1 fruit fly cellular context compared by ENCODE assay signal in the genomic region with DNA sequence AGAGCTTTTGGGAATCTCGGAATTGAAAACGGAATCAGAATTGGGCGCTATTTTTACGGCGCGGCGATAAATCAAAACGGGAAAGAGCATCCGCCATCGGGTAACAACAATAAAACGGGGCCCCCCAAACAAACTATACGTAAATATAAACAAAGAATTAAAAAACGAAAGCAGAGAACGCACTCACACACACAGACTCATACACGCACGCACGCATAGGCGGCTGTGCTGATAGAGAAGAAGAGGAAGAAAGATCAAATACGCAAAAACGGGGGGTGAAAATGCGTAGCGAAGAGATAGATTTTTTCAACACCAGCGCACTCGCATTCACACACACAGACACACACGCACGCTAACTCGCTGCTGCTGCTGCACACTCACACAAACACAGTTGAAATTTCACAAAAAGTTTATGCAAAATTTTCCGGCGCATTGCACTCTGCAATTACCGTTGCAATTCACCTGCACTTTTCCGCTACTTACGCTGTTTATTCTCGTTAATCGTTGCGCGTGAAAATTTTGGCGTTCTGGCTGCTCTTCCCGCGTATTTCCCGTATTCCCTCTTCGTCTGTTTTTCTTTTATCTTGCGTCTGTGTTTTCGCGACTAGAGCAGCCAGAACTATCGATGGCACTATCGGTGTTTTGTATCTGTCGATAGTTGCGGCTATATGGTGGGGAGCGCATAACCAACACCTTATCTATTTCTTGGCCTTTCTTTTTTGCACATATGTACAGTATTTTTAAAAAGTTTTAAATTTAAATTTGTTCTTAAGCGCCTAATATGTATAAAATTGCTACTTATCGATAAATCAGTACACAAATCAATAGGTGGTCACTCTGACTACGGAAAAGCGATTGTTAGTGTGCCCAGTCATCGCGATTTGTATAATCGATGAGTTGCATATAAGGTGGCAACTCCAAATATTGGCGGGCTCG.
A peak's percentile ranks its signal among the peaks of the same experiment; 100 is the strongest.
TF ChIP-seq lines count a peak whose summit lies in the region.

CG31122 (minus strand) TSS at position 596 of the 936 bp plus-strand sequence.

TF ChIP-seq in whole organism, embryonic, 481 proteins besides CTCF, POLR2A, EP300 and RAD21 (continued from another document and continues in another):
- TF ChIP-seq CG17186 (GFP tag; optimal IDR thresholded peaks at IDR 0.05; lab: Kevin White, UChicago) (peak; percentile 79), CG8388 (GFP tag; optimal IDR thresholded peaks at IDR 0.05; lab: Kevin White, UChicago) (peak; percentile 19), wdn (GFP tag; IDR thresholded peaks at IDR 0.05; lab: Robert Waterston, UW) (no peak; the same call in 1 of the 2 replicates), Hsf (GFP tag; optimal IDR thresholded peaks at IDR 0.05; lab: Kevin White, UChicago) (peak; percentile 56), Lpt (GFP tag; optimal IDR thresholded peaks at IDR 0.05; lab: Kevin White, UChicago) (peak; percentile 39), Sox100B (GFP tag; optimal IDR thresholded peaks at IDR 0.05; lab: Kevin White, UChicago) (no peak), B-H1 (GFP tag; IDR thresholded peaks at IDR 0.05; lab: Robert Waterston, UW) (no peak), lbe (GFP tag; optimal IDR thresholded peaks at IDR 0.05; lab: Kevin White, UChicago) (peak; percentile 31), aop (GFP tag; IDR thresholded peaks at IDR 0.05; lab: Robert Waterston, UW) (no peak), B-H2 (GFP tag; optimal IDR thresholded peaks at IDR 0.05; lab: Kevin White, UChicago) (peak; percentile 47), fd64A (GFP tag; optimal IDR thresholded peaks at IDR 0.05; lab: Kevin White, UChicago) (peak; percentile 33), cas (GFP tag; IDR thresholded peaks at IDR 0.05; lab: Robert Waterston, UW) (no peak), cwo (GFP tag; optimal IDR thresholded peaks at IDR 0.05; lab: Kevin White, UChicago) (peak; percentile 5), pros (GFP tag; optimal IDR thresholded peaks at IDR 0.05; lab: Kevin White, UChicago) (no peak), run (tag; optimal IDR thresholded peaks at IDR 0.05; lab: Kevin White, UChicago) (no peak), Atf-2 (GFP tag; optimal IDR thresholded peaks at IDR 0.05; lab: Kevin White, UChicago) (peak; percentile 4), CG5180 (GFP tag; optimal IDR thresholded peaks at IDR 0.05; lab: Kevin White, UChicago) (no peak), Mad (GFP tag; optimal IDR thresholded peaks at IDR 0.05; lab: Kevin White, UChicago) (peak; percentile 46), CG8290 (GFP tag; optimal IDR thresholded peaks at IDR 0.05; lab: Kevin White, UChicago) (no peak), CG8290 (tag; optimal IDR thresholded peaks at IDR 0.05; lab: Kevin White, UChicago) (no peak), nerfin-1 (tag; optimal IDR thresholded peaks at IDR 0.05; lab: Kevin White, UChicago) (peak; percentile 47), Myb (GFP tag; optimal IDR thresholded peaks at IDR 0.05; lab: Kevin White, UChicago) (peak; percentile 46), ken (GFP tag; IDR thresholded peaks at IDR 0.05; lab: Robert Waterston, UW) (no peak), Six4 (GFP tag; optimal IDR thresholded peaks at IDR 0.05; lab: Kevin White, UChicago) (peak; percentile 34), Oli (tag; optimal IDR thresholded peaks at IDR 0.05; lab: Kevin White, UChicago) (no peak), crc (GFP tag; optimal IDR thresholded peaks at IDR 0.05; lab: Kevin White, UChicago) (peak; percentile 14), stc (GFP tag; IDR thresholded peaks at IDR 0.05; lab: Robert Waterston, UW) (no peak), mld (GFP tag; IDR thresholded peaks at IDR 0.05; lab: Robert Waterston, UW; ENCODE audit: partially characterized antibody) (peak; percentile 74), Hr51 (GFP tag; optimal IDR thresholded peaks at IDR 0.05; lab: Kevin White, UChicago) (peak in 1 of 2 experiments; percentile 62), CG8765 (GFP tag; IDR thresholded peaks at IDR 0.05; lab: Robert Waterston, UW) (0 out of 2 replicates have a peak, but pooled peaks have one; percentile 19), zfh1 (GFP tag; IDR thresholded peaks at IDR 0.05; lab: Robert Waterston, UW) (0 out of 3 replicates have a peak, but pooled peaks have one; percentile 12), CG11398 (GFP tag; optimal IDR thresholded peaks at IDR 0.05; lab: Kevin White, UChicago) (peak; percentile 28), D (optimal IDR thresholded peaks at IDR 0.05; lab: Kevin White, UChicago) (peak; percentile 89), D (GFP tag; optimal IDR thresholded peaks at IDR 0.05; lab: Kevin White, UChicago) (no peak), jumu (GFP tag; optimal IDR thresholded peaks at IDR 0.05; lab: Kevin White, UChicago) (peak; percentile 52), gem (tag; optimal IDR thresholded peaks at IDR 0.05; lab: Kevin White, UChicago) (peak; percentile 60), gsb-n (tag; optimal IDR thresholded peaks at IDR 0.05; lab: Kevin White, UChicago) (no peak), tio (GFP tag; optimal IDR thresholded peaks at IDR 0.05; lab: Kevin White, UChicago) (no peak), CG12769 (tag; optimal IDR thresholded peaks at IDR 0.05; lab: Kevin White, UChicago) (peak; percentile 36), GATAe (GFP tag; conservative IDR thresholded peaks at IDR 0.05; lab: Robert Waterston, UW) (no peak), Trl (optimal IDR thresholded peaks at IDR 0.05; lab: Kevin White, UChicago) (peak in 1 of 2 experiments; percentile 48), Trl (GFP tag; optimal IDR thresholded peaks at IDR 0.05; lab: Kevin White, UChicago) (peak; percentile 62), CG6654 (GFP tag; optimal IDR thresholded peaks at IDR 0.05; lab: Kevin White, UChicago) (no peak), Dbx (GFP tag; IDR thresholded peaks at IDR 0.05; lab: Robert Waterston, UW) (no peak), D19B (GFP tag; optimal IDR thresholded peaks at IDR 0.05; lab: Kevin White, UChicago) (peak; percentile 7), CG1832 (GFP tag; optimal IDR thresholded peaks at IDR 0.05; lab: Kevin White, UChicago) (no peak), esg (GFP tag; conservative IDR thresholded peaks at IDR 0.05; lab: Robert Waterston, UW) (no peak; the same call in 1 of the 2 replicates), cg (GFP tag; optimal IDR thresholded peaks at IDR 0.05; lab: Kevin White, UChicago) (peak; percentile 99), CG10543 (GFP tag; optimal IDR thresholded peaks at IDR 0.05; lab: Kevin White, UChicago) (peak; percentile 83), CG4328 (GFP tag; optimal IDR thresholded peaks at IDR 0.05; lab: Kevin White, UChicago) (no peak), CG18262 (tag; optimal IDR thresholded peaks at IDR 0.05; lab: Kevin White, UChicago) (no peak), CG9797 (GFP tag; optimal IDR thresholded peaks at IDR 0.05; lab: Kevin White, UChicago) (peak; percentile 91), Dll (GFP tag; IDR thresholded peaks at IDR 0.05; lab: Robert Waterston, UW; ENCODE audit: partially characterized antibody) (peak; percentile 99), Dad (GFP tag; optimal IDR thresholded peaks at IDR 0.05; lab: Kevin White, UChicago) (peak; percentile 72), Aef1 (GFP tag; IDR thresholded peaks at IDR 0.05; lab: Robert Waterston, UW) (no peak), fru (optimal IDR thresholded peaks at IDR 0.05; lab: Kevin White, UChicago) (no peak), psq (GFP tag; optimal IDR thresholded peaks at IDR 0.05; lab: Kevin White, UChicago) (peak; percentile 89), Abd-B (GFP tag; optimal IDR thresholded peaks at IDR 0.05; lab: Kevin White, UChicago) (peak; percentile 14), CG7987 (GFP tag; optimal IDR thresholded peaks at IDR 0.05; lab: Kevin White, UChicago) (no peak), CG3407 (GFP tag; optimal IDR thresholded peaks at IDR 0.05; lab: Kevin White, UChicago) (no peak), Dip2 (GFP tag; IDR thresholded peaks at IDR 0.05; lab: Robert Waterston, UW) (no peak), CG10959 (GFP tag; IDR thresholded peaks at IDR 0.05; lab: Robert Waterston, UW) (no peak), CG4360 (GFP tag; IDR thresholded peaks at IDR 0.05; lab: Robert Waterston, UW) (no peak), Scr (GFP tag; IDR thresholded peaks at IDR 0.05; lab: Robert Waterston, UW; ENCODE audit: partially characterized antibody) (peak; percentile 98), sug (tag; optimal IDR thresholded peaks at IDR 0.05; lab: Kevin White, UChicago) (peak; percentile 79), CG12659 (GFP tag; optimal IDR thresholded peaks at IDR 0.05; lab: Kevin White, UChicago) (peak; percentile 56), CG4707 (GFP tag; optimal IDR thresholded peaks at IDR 0.05; lab: Kevin White, UChicago) (no peak), Lhr (GFP tag; optimal IDR thresholded peaks at IDR 0.05; lab: Kevin White, UChicago) (peak; percentile 73), CG8924 (tag; optimal IDR thresholded peaks at IDR 0.05; lab: Kevin White, UChicago) (peak; percentile 38), CG13287 (GFP tag; IDR thresholded peaks at IDR 0.05; lab: Robert Waterston, UW; ENCODE audit: partially characterized antibody) (peak; percentile 98), sob (GFP tag; IDR thresholded peaks at IDR 0.05; lab: Robert Waterston, UW) (peak; percentile 14; the same call in 1 of the 2 replicates), scrt (GFP tag; optimal IDR thresholded peaks at IDR 0.05; lab: Kevin White, UChicago) (peak; percentile 39), ac (GFP tag; optimal IDR thresholded peaks at IDR 0.05; lab: Kevin White, UChicago) (no peak), CG1024 (GFP tag; IDR thresholded peaks at IDR 0.05; lab: Robert Waterston, UW) (no peak), tup (GFP tag; optimal IDR thresholded peaks at IDR 0.05; lab: Kevin White, UChicago) (no peak), CG1647 (GFP tag; optimal IDR thresholded peaks at IDR 0.05; lab: Kevin White, UChicago) (peak; percentile 2), sens (GFP tag; lab: Kevin White, UChicago) (peak; percentile 95), corto (GFP tag; optimal IDR thresholded peaks at IDR 0.05; lab: Kevin White, UChicago) (no peak), Dp (GFP tag; optimal IDR thresholded peaks at IDR 0.05; lab: Kevin White, UChicago) (peak; percentile 88), CG15011 (GFP tag; optimal IDR thresholded peaks at IDR 0.05; lab: Kevin White, UChicago) (no peak), HmgZ (tag; optimal IDR thresholded peaks at IDR 0.05; lab: Kevin White, UChicago) (peak; percentile 13), Stat92E (GFP tag; optimal IDR thresholded peaks at IDR 0.05; lab: Kevin White, UChicago) (no peak), HmgD (GFP tag; optimal IDR thresholded peaks at IDR 0.05; lab: Kevin White, UChicago) (no peak), luna (GFP tag; optimal IDR thresholded peaks at IDR 0.05; lab: Kevin White, UChicago) (no peak), CG10321 (GFP tag; IDR thresholded peaks at IDR 0.05; lab: Robert Waterston, UW) (no peak), CG5245 (GFP tag; optimal IDR thresholded peaks at IDR 0.05; lab: Kevin White, UChicago) (peak; percentile 2), jing (GFP tag; optimal IDR thresholded peaks at IDR 0.05; lab: Kevin White, UChicago) (no peak), gsb (GFP tag; IDR thresholded peaks at IDR 0.05; lab: Robert Waterston, UW) (no peak), az2 (GFP tag; optimal IDR thresholded peaks at IDR 0.05; lab: Kevin White, UChicago) (peak; percentile 16), CG4730 (GFP tag; IDR thresholded peaks at IDR 0.05; lab: Robert Waterston, UW) (no peak), danr (GFP tag; IDR thresholded peaks at IDR 0.05; lab: Robert Waterston, UW) (no peak), Antp (GFP tag; optimal IDR thresholded peaks at IDR 0.05; lab: Kevin White, UChicago) (peak; percentile 21), fd102C (GFP tag; optimal IDR thresholded peaks at IDR 0.05; lab: Kevin White, UChicago) (no peak), Hey (tag; optimal IDR thresholded peaks at IDR 0.05; lab: Kevin White, UChicago) (no peak), CG6175 (GFP tag; IDR thresholded peaks at IDR 0.05; lab: Robert Waterston, UW) (no peak), Ssrp (tag; optimal IDR thresholded peaks at IDR 0.05; lab: Kevin White, UChicago) (no peak), CG6854 (GFP tag; optimal IDR thresholded peaks at IDR 0.05; lab: Kevin White, UChicago) (no peak), eve (GFP tag; optimal IDR thresholded peaks at IDR 0.05; lab: Kevin White, UChicago) (no peak), Xbp1 (GFP tag; optimal IDR thresholded peaks at IDR 0.05; lab: Kevin White, UChicago) (peak; percentile 48), TFAM (GFP tag; optimal IDR thresholded peaks at IDR 0.05; lab: Kevin White, UChicago) (no peak), pita (GFP tag; optimal IDR thresholded peaks at IDR 0.05; lab: Kevin White, UChicago) (no peak), CG11093 (GFP tag; IDR thresholded peaks at IDR 0.05; lab: Robert Waterston, UW) (no peak), CG3847 (GFP tag; IDR thresholded peaks at IDR 0.05; lab: Robert Waterston, UW) (peak; percentile 62), Rfx (GFP tag; IDR thresholded peaks at IDR 0.05; lab: Robert Waterston, UW) (peak; percentile 57), CG4282 (GFP tag; optimal IDR thresholded peaks at IDR 0.05; lab: Kevin White, UChicago) (no peak), CG16815 (GFP tag; optimal IDR thresholded peaks at IDR 0.05; lab: Kevin White, UChicago) (no peak), Spps (tag; optimal IDR thresholded peaks at IDR 0.05; lab: Kevin White, UChicago) (no peak), seq (GFP tag; IDR thresholded peaks at IDR 0.05; lab: Robert Waterston, UW) (peak; percentile 63), CG34422 (GFP tag; IDR thresholded peaks at IDR 0.05; lab: Robert Waterston, UW) (peak; percentile 84; the same call in 2 of the 3 replicates), CG5953 (GFP tag; IDR thresholded peaks at IDR 0.05; lab: Robert Waterston, UW) (no peak), CG2129 (GFP tag; IDR thresholded peaks at IDR 0.05; lab: Robert Waterston, UW; ENCODE audit: partially characterized antibody) (peak; percentile 98), CG1602 (GFP tag; optimal IDR thresholded peaks at IDR 0.05; lab: Kevin White, UChicago) (peak; percentile 9), trh (GFP tag; optimal IDR thresholded peaks at IDR 0.05; lab: Kevin White, UChicago) (no peak), unpg (GFP tag; optimal IDR thresholded peaks at IDR 0.05; lab: Kevin White, UChicago) (no peak), CG1603 (tag; optimal IDR thresholded peaks at IDR 0.05; lab: Kevin White, UChicago) (no peak), Chrac-16 (GFP tag; optimal IDR thresholded peaks at IDR 0.05; lab: Kevin White, UChicago) (peak; percentile 59), gt (GFP tag; IDR thresholded peaks at IDR 0.05; lab: Robert Waterston, UW) (no peak), HLH54F (GFP tag; optimal IDR thresholded peaks at IDR 0.05; lab: Kevin White, UChicago) (peak; percentile 70), CG17912 (GFP tag; optimal IDR thresholded peaks at IDR 0.05; lab: Kevin White, UChicago) (no peak), nau (GFP tag; optimal IDR thresholded peaks at IDR 0.05; lab: Kevin White, UChicago) (no peak), lilli (GFP tag; optimal IDR thresholded peaks at IDR 0.05; lab: Kevin White, UChicago) (peak; percentile 67), CG13775 (GFP tag; optimal IDR thresholded peaks at IDR 0.05; lab: Kevin White, UChicago) (peak; percentile 47), lola (GFP tag; optimal IDR thresholded peaks at IDR 0.05; lab: Kevin White, UChicago) (peak in 1 of 3 experiments; percentile 28)
